Worm (Caenorhabditis elegans): ENCODE data around the gene Y17G7B.21.

Y17G7B.21 gene

ce11 chrII:11968275-11968674 is 9.2 kb downstream of the Y17G7B.21 start, which contains the start of gene mex-1 (continued):
- TF ChIP-seq ceh-91 (GFP tag; IDR thresholded peaks at IDR 0.05) (peak; percentile 98), B0019.2 (GFP tag; conservative IDR thresholded peaks at IDR 0.05) (peak; percentile 91), fkh-3 (tag; optimal IDR thresholded peaks at IDR 0.05) (no peak), let-607 (tag; optimal IDR thresholded peaks at IDR 0.05) (no peak), ztf-6 (GFP tag; IDR thresholded peaks at IDR 0.05) (no peak), unc-62 (GFP tag; optimal IDR thresholded peaks at IDR 0.05) (no peak), hsf-1 (GFP tag; IDR thresholded peaks at IDR 0.05) (peak; percentile 91), ztf-3 (GFP tag; optimal IDR thresholded peaks at IDR 0.05) (no peak), lag-1 (GFP tag; IDR thresholded peaks at IDR 0.05) (no peak), madf-6 (GFP tag; IDR thresholded peaks at IDR 0.05) (peak; percentile 100), lsl-1 (GFP tag; optimal IDR thresholded peaks at IDR 0.05) (peak; percentile 100), lir-1 (GFP tag; conservative IDR thresholded peaks at IDR 0.05) (peak; percentile 66; the same call in 1 of the 2 replicates), K11D2.4 (GFP tag; IDR thresholded peaks at IDR 0.05) (no peak), bed-2 (GFP tag; IDR thresholded peaks at IDR 0.05) (no peak), ekl-4 (GFP tag; IDR thresholded peaks at IDR 0.05) (peak; percentile 91), rec-8 (tag; optimal IDR thresholded peaks at IDR 0.05) (no peak), F39B2.1 (GFP tag; IDR thresholded peaks at IDR 0.05) (no peak), unc-130 (GFP tag; optimal IDR thresholded peaks at IDR 0.05) (peak; percentile 92), F23B12.7 (tag; optimal IDR thresholded peaks at IDR 0.05; ENCODE audit: insufficient read depth) (no peak), dpff-1 (tag; optimal IDR thresholded peaks at IDR 0.05) (no peak), sea-2 (GFP tag; IDR thresholded peaks at IDR 0.05) (no peak), ztf-28 (GFP tag; IDR thresholded peaks at IDR 0.05) (peak; percentile 92), gei-17 (GFP tag; optimal IDR thresholded peaks at IDR 0.05) (no peak), mes-4 (tag; optimal IDR thresholded peaks at IDR 0.05) (no peak), hlh-26 (GFP tag; conservative IDR thresholded peaks at IDR 0.05) (no peak), F57C9.4 (tag; optimal IDR thresholded peaks at IDR 0.05) (no peak)

- TF ChIP-seq him-1 (tag; optimal IDR thresholded peaks at IDR 0.05) (no peak), tbx-9 (tag; optimal IDR thresholded peaks at IDR 0.05; ENCODE audit: borderline replicate concordance) (no peak), rec-8 (tag; optimal IDR thresholded peaks at IDR 0.05) (peak in 1 of 2 experiments; percentile 32), nfya-1 (tag; optimal IDR thresholded peaks at IDR 0.05; ENCODE audit: borderline replicate concordance, insufficient read depth) (no peak), tlf-1 (GFP tag; optimal IDR thresholded peaks at IDR 0.05) (peak; percentile 76), attf-6 (GFP tag; IDR thresholded peaks at IDR 0.05) (no peak), nfya-2 (GFP tag; IDR thresholded peaks at IDR 0.05) (no peak), unc-130 (GFP tag; optimal IDR thresholded peaks at IDR 0.05) (peak; percentile 20), lir-1 (GFP tag; conservative IDR thresholded peaks at IDR 0.05) (peak; percentile 91), sdz-38 (tag; optimal IDR thresholded peaks at IDR 0.05) (no peak), fkh-3 (tag; optimal IDR thresholded peaks at IDR 0.05) (no peak), lag-1 (GFP tag; IDR thresholded peaks at IDR 0.05) (no peak), nhr-179 (tag; optimal IDR thresholded peaks at IDR 0.05) (no peak), aptf-3 (GFP tag; IDR thresholded peaks at IDR 0.05) (no peak), somi-1 (GFP tag; optimal IDR thresholded peaks at IDR 0.05) (peak; percentile 84), gei-17 (GFP tag; optimal IDR thresholded peaks at IDR 0.05) (peak; percentile 10), rcor-1 (GFP tag; IDR thresholded peaks at IDR 0.05) (peak; percentile 78), tbp1 (GFP tag; optimal IDR thresholded peaks at IDR 0.05) (peak; percentile 73), T26A5.8 (tag; optimal IDR thresholded peaks at IDR 0.05) (no peak), sptf-2 (GFP tag; optimal IDR thresholded peaks at IDR 0.05) (no peak), F23B12.7 (tag; optimal IDR thresholded peaks at IDR 0.05; ENCODE audit: insufficient read depth) (peak; percentile 94), sea-2 (GFP tag; IDR thresholded peaks at IDR 0.05) (no peak), lin-35 (GFP tag; optimal IDR thresholded peaks at IDR 0.05) (peak in 2 of 3 experiments; percentile 19 to 76), ceh-58 (GFP tag; IDR thresholded peaks at IDR 0.05) (no peak), B0035.1 (tag; optimal IDR thresholded peaks at IDR 0.05) (peak; percentile 50), nhr-80 (tag; optimal IDR thresholded peaks at IDR 0.05) (peak; percentile 94), dpff-1 (tag; optimal IDR thresholded peaks at IDR 0.05) (no peak), atf-7 (tag; optimal IDR thresholded peaks at IDR 0.05) (peak; percentile 70), F37B4.10 (GFP tag; IDR thresholded peaks at IDR 0.05) (no peak)
These were observed 9.8 kb downstream of the Y17G7B.21 start, which contains the start of gene W03C9.5 for ce11 chrII:11967507-11968127. Gene W03C9.5 (minus strand): TSS chrII:11967544.

Data from whole organism, young adult.